Comparison of ENCODE assay signal across 4 worm cellular contexts in genomic region chrV:14012002-14012554, ce11.
TF ChIP-seq lines count a peak whose summit lies in the region.

ddx-17 (minus strand) TSS chrV:14012052.
aip-1 (plus strand) TSS chrV:14012333.

TF ChIP-seq in whole organism, L2 larva, 48 proteins besides CTCF, POLR2A, EP300 and RAD21 (continues in another document):
- TF ChIP-seq skn-1 (tag; optimal IDR thresholded peaks at IDR 0.05; lab: Kevin White, UChicago) (peak; percentile 87), blmp-1 (tag; optimal IDR thresholded peaks at IDR 0.05; lab: Kevin White, UChicago; ENCODE audit: insufficient read depth) (peak; percentile 36), elt-3 (tag; optimal IDR thresholded peaks at IDR 0.05; lab: Kevin White, UChicago) (no peak), dmd-4 (tag; optimal IDR thresholded peaks at IDR 0.05; lab: Kevin White, UChicago) (no peak), unc-55 (GFP tag; optimal IDR thresholded peaks at IDR 0.05; lab: Kevin White, UChicago) (peak; percentile 88), ceh-16 (tag; optimal IDR thresholded peaks at IDR 0.05; lab: Kevin White, UChicago) (no peak), F13H6.1 (tag; optimal IDR thresholded peaks at IDR 0.05; lab: Kevin White, UChicago) (peak; percentile 55), nhr-10 (tag; optimal IDR thresholded peaks at IDR 0.05; lab: Kevin White, UChicago) (peak; percentile 23), crh-2 (tag; optimal IDR thresholded peaks at IDR 0.05; lab: Kevin White, UChicago) (peak; percentile 88), lin-13 (GFP tag; optimal IDR thresholded peaks at IDR 0.05; lab: Kevin White, UChicago) (peak; percentile 33), snpc-4 (tag; optimal IDR thresholded peaks at IDR 0.05; lab: Kevin White, UChicago) (peak; percentile 59), Y55F3AM.14 (GFP tag; optimal IDR thresholded peaks at IDR 0.05; lab: Kevin White, UChicago) (no peak), sma-3 (GFP tag; optimal IDR thresholded peaks at IDR 0.05; lab: Kevin White, UChicago) (peak; percentile 34), gmeb-1 (tag; optimal IDR thresholded peaks at IDR 0.05; lab: Kevin White, UChicago) (peak; percentile 65), C34F6.9 (tag; optimal IDR thresholded peaks at IDR 0.05; lab: Kevin White, UChicago) (peak; percentile 92), lin-11 (tag; optimal IDR thresholded peaks at IDR 0.05; lab: Kevin White, UChicago) (peak; percentile 58), mdl-1 (tag; optimal IDR thresholded peaks at IDR 0.05; lab: Kevin White, UChicago) (no peak), zag-1 (tag; optimal IDR thresholded peaks at IDR 0.05; lab: Kevin White, UChicago) (no peak), sem-4 (tag; optimal IDR thresholded peaks at IDR 0.05; lab: Kevin White, UChicago) (peak; percentile 2), aly-2 (tag; optimal IDR thresholded peaks at IDR 0.05; lab: Kevin White, UChicago) (no peak), mab-5 (tag; optimal IDR thresholded peaks at IDR 0.05; lab: Kevin White, UChicago) (peak; percentile 25), lsy-2 (tag; optimal IDR thresholded peaks at IDR 0.05; lab: Kevin White, UChicago) (peak; percentile 35 to 87), egl-27 (tag; optimal IDR thresholded peaks at IDR 0.05; lab: Kevin White, UChicago) (no peak)

TF ChIP-seq in whole organism, L4 larva, 104 proteins besides CTCF, POLR2A, EP300 and RAD21 (continues in another document):
- TF ChIP-seq nhr-237 (tag; optimal IDR thresholded peaks at IDR 0.05; lab: Kevin White, UChicago) (no peak), ceh-82 (tag; optimal IDR thresholded peaks at IDR 0.05; lab: Kevin White, UChicago) (no peak), unc-39 (tag; optimal IDR thresholded peaks at IDR 0.05; lab: Kevin White, UChicago) (no peak), nhr-77 (tag; optimal IDR thresholded peaks at IDR 0.05; lab: Kevin White, UChicago) (peak; percentile 48), mxl-3 (GFP tag; optimal IDR thresholded peaks at IDR 0.05; lab: Kevin White, UChicago) (peak; percentile 42), nhr-42 (GFP tag; IDR thresholded peaks at IDR 0.05; lab: Robert Waterston, UW) (no peak), daf-8 (GFP tag; IDR thresholded peaks at IDR 0.05; lab: Robert Waterston, UW) (no peak), T20F7.1 (GFP tag; optimal IDR thresholded peaks at IDR 0.05; lab: Kevin White, UChicago) (peak; percentile 72), zip-2 (tag; optimal IDR thresholded peaks at IDR 0.05; lab: Kevin White, UChicago) (peak; percentile 21), F26F4.8 (GFP tag; conservative IDR thresholded peaks at IDR 0.05; lab: Robert Waterston, UW) (no peak), egl-27 (tag; optimal IDR thresholded peaks at IDR 0.05; lab: Kevin White, UChicago) (no peak), dmd-9 (GFP tag; IDR thresholded peaks at IDR 0.05; lab: Robert Waterston, UW) (no peak), lir-3 (tag; optimal IDR thresholded peaks at IDR 0.05; lab: Kevin White, UChicago) (no peak), lim-7 (GFP tag; IDR thresholded peaks at IDR 0.05; lab: Robert Waterston, UW) (no peak), mep-1 (tag; optimal IDR thresholded peaks at IDR 0.05; lab: Kevin White, UChicago) (peak; percentile 82), daf-16 (GFP tag; optimal IDR thresholded peaks at IDR 0.05; lab: Kevin White, UChicago) (no peak), daf-16 (tag; optimal IDR thresholded peaks at IDR 0.05; lab: Kevin White, UChicago) (peak; percentile 4), attf-4 (tag; optimal IDR thresholded peaks at IDR 0.05; lab: Kevin White, UChicago) (no peak), hmg-1.1 (GFP tag; IDR thresholded peaks at IDR 0.05; lab: Robert Waterston, UW) (peak; percentile 58), spr-3 (GFP tag; optimal IDR thresholded peaks at IDR 0.05; lab: Kevin White, UChicago) (no peak), madf-5 (GFP tag; IDR thresholded peaks at IDR 0.05; lab: Robert Waterston, UW) (no peak), pha-4 (GFP tag; IDR thresholded peaks at IDR 0.05; lab: Robert Waterston, UW) (no peak), pha-4 (tag; optimal IDR thresholded peaks at IDR 0.05; lab: Kevin White, UChicago) (peak; percentile 71), mxl-2 (GFP tag; conservative IDR thresholded peaks at IDR 0.05; lab: Robert Waterston, UW) (no peak), nhr-48 (tag; optimal IDR thresholded peaks at IDR 0.05; lab: Kevin White, UChicago) (peak; percentile 30)

TF ChIP-seq in whole organism, late embryonic, 69 proteins besides CTCF, POLR2A, EP300 and RAD21:
- TF ChIP-seq nfya-1 (tag; optimal IDR thresholded peaks at IDR 0.05; lab: Kevin White, UChicago) (peak; percentile 32), hlh-30 (tag; optimal IDR thresholded peaks at IDR 0.05; lab: Kevin White, UChicago; ENCODE audit: insufficient read depth) (peak; percentile 85), unc-55 (GFP tag; optimal IDR thresholded peaks at IDR 0.05; lab: Kevin White, UChicago) (peak; percentile 50), ceh-48 (tag; optimal IDR thresholded peaks at IDR 0.05; lab: Kevin White, UChicago) (peak; percentile 10), ceh-30 (tag; optimal IDR thresholded peaks at IDR 0.05; lab: Kevin White, UChicago) (peak; percentile 26), tbx-2 (tag; optimal IDR thresholded peaks at IDR 0.05; lab: Kevin White, UChicago) (peak; percentile 52), unc-42 (tag; optimal IDR thresholded peaks at IDR 0.05; lab: Kevin White, UChicago) (peak; percentile 36), syd-9 (tag; optimal IDR thresholded peaks at IDR 0.05; lab: Kevin White, UChicago) (no peak), pax-1 (tag; optimal IDR thresholded peaks at IDR 0.05; lab: Kevin White, UChicago) (no peak), ceh-31 (tag; optimal IDR thresholded peaks at IDR 0.05; lab: Kevin White, UChicago) (peak; percentile 60)

TF ChIP-seq in whole organism, mixed stage, embryonic, 35 proteins besides CTCF, POLR2A, EP300 and RAD21:
- TF ChIP-seq nhr-2 (tag; optimal IDR thresholded peaks at IDR 0.05; lab: Kevin White, UChicago) = no peak
- no peak for TF ChIP-seq blmp-1 (tag; optimal IDR thresholded peaks at IDR 0.05; lab: Kevin White, UChicago)
- TF ChIP-seq lin-32 (GFP tag; optimal IDR thresholded peaks at IDR 0.05; lab: Kevin White, UChicago) = no peak
- peak; percentile 59 for TF ChIP-seq lin-13 (tag; optimal IDR thresholded peaks at IDR 0.05; lab: Kevin White, UChicago)
- TF ChIP-seq ceh-39 (tag; optimal IDR thresholded peaks at IDR 0.05; lab: Kevin White, UChicago) = peak; percentile 40
- no peak for TF ChIP-seq bed-3 (GFP tag; optimal IDR thresholded peaks at IDR 0.05; lab: Kevin White, UChicago)
- no peak for TF ChIP-seq ham-2 (GFP tag; optimal IDR thresholded peaks at IDR 0.05; lab: Kevin White, UChicago)
- no peak for TF ChIP-seq M03D4.4 (tag; optimal IDR thresholded peaks at IDR 0.05; lab: Kevin White, UChicago)
- no peak for TF ChIP-seq sem-2 (GFP tag; optimal IDR thresholded peaks at IDR 0.05; lab: Kevin White, UChicago)
- peak; percentile 70 for TF ChIP-seq mep-1 (tag; optimal IDR thresholded peaks at IDR 0.05; lab: Kevin White, UChicago)
- no peak for TF ChIP-seq snpc-4 (tag; optimal IDR thresholded peaks at IDR 0.05; lab: Kevin White, UChicago)
- no peak for TF ChIP-seq nhr-76 (tag; optimal IDR thresholded peaks at IDR 0.05; lab: Kevin White, UChicago)
- TF ChIP-seq elt-3 (tag; optimal IDR thresholded peaks at IDR 0.05; lab: Kevin White, UChicago) = no peak
- TF ChIP-seq pha-4 (tag; optimal IDR thresholded peaks at IDR 0.05; lab: Kevin White, UChicago) = peak; percentile 24
- TF ChIP-seq lsy-2 (tag; optimal IDR thresholded peaks at IDR 0.05; lab: Kevin White, UChicago) = peak; percentile 50
- no peak for TF ChIP-seq tbx-8 (GFP tag; optimal IDR thresholded peaks at IDR 0.05; lab: Kevin White, UChicago)
- no peak for TF ChIP-seq unc-120 (tag; optimal IDR thresholded peaks at IDR 0.05; lab: Kevin White, UChicago; ENCODE audit: poor library complexity, severe bottlenecking)
- no peak for TF ChIP-seq drap-1 (GFP tag; optimal IDR thresholded peaks at IDR 0.05; lab: Kevin White, UChicago)
- peak; percentile 42 for TF ChIP-seq nhr-237 (tag; optimal IDR thresholded peaks at IDR 0.05; lab: Kevin White, UChicago)
- peak; percentile 53 for TF ChIP-seq ces-1 (GFP tag; optimal IDR thresholded peaks at IDR 0.05; lab: Kevin White, UChicago)
